Worm (Caenorhabditis elegans) whole organism, young adult: Measurements from ENCODE around the gene Y41C4A.21.

Experiments
- B0019.2 ChIP-seq: fragments of 200-800 bp; sonication (Bioruptor generic); conservative IDR thresholded peaks from 2 replicates; pipeline ENCODE4 v1.3.6; 2022; ENCODE audit warnings: missing genetic modification reagents, missing genetic modification characterization, missing compliant biosample characterization
- B0261.1 ChIP-seq: sonication (generic microtip); optimal IDR thresholded peaks from 2 replicates; lab custom pipeline; 2016; ENCODE audit warnings: mild to moderate bottlenecking, missing genetic modification characterization, moderate library complexity, missing compliant biosample characterization
- C06A6.2 ChIP-seq: fragments of 200-800 bp; sonication (Bioruptor generic); conservative IDR thresholded peaks from 2 replicates; pipeline ENCODE4 v1.3.6; 2022; ENCODE audit warnings: missing genetic modification characterization, missing compliant biosample characterization
- F10E7.11 ChIP-seq: sonication (generic microtip); optimal IDR thresholded peaks from 2 replicates; lab custom pipeline; 2017; ENCODE audit warnings: mild to moderate bottlenecking, missing genetic modification characterization, moderate library complexity, missing compliant biosample characterization
- F39B2.1 ChIP-seq: fragments of 200-800 bp; sonication (Bioruptor generic); IDR thresholded peaks from 2 replicates; pipeline ENCODE4 v1.3.6; 2022; ENCODE audit warnings: missing genetic modification reagents, missing genetic modification characterization, missing compliant biosample characterization
- F57A8.1 ChIP-seq: fragments of 200-800 bp; sonication (Bioruptor generic); optimal IDR thresholded peaks from 2 replicates; lab custom pipeline; 2018; ENCODE audit warnings: mild to moderate bottlenecking, missing genetic modification characterization, moderate library complexity, missing compliant biosample characterization
- F57C9.4 ChIP-seq: sonication (generic microtip); optimal IDR thresholded peaks from 2 replicates; lab custom pipeline; 2017; ENCODE audit warnings: mild to moderate bottlenecking, missing genetic modification characterization, missing compliant biosample characterization
- K11D2.4 ChIP-seq: fragments of 200-800 bp; sonication (Bioruptor generic); IDR thresholded peaks from 2 replicates; pipeline ENCODE4 v1.3.6; 2022; ENCODE audit warnings: missing genetic modification reagents, missing genetic modification characterization, missing compliant biosample characterization
- K12H6.12 ChIP-seq: fragments of 200-800 bp; sonication (Bioruptor generic); optimal IDR thresholded peaks from 2 replicates; lab custom pipeline; 2018; ENCODE audit warnings: mild to moderate bottlenecking, missing genetic modification characterization, missing compliant biosample characterization
- T07F8.4 ChIP-seq: sonication (generic microtip); optimal IDR thresholded peaks from 2 replicates; lab custom pipeline; 2016; ENCODE audit warnings: mild to moderate bottlenecking, missing genetic modification characterization, moderate library complexity, missing compliant biosample characterization
- Y79H2A.3 ChIP-seq: fragments of 200-800 bp; sonication (Bioruptor generic); conservative IDR thresholded peaks from 2 replicates; pipeline ENCODE4 v1.3.6; 2022; ENCODE audit warnings: missing genetic modification reagents, missing genetic modification characterization, missing compliant biosample characterization
- Y95B8A.8 ChIP-seq: fragments of 200-800 bp; sonication (Bioruptor generic); IDR thresholded peaks from 2 replicates; pipeline ENCODE4 v1.3.6; 2022; ENCODE audit warnings: missing genetic modification reagents, missing genetic modification characterization, missing compliant biosample characterization
- aptf-2 ChIP-seq: fragments of 200-800 bp; sonication (Bioruptor generic); conservative IDR thresholded peaks from 2 replicates; pipeline ENCODE4 v1.3.6; 2022; ENCODE audit warnings: missing genetic modification reagents, missing genetic modification characterization, missing compliant biosample characterization
- atf-7 ChIP-seq: sonication (generic microtip); optimal IDR thresholded peaks from 2 replicates; lab custom pipeline; 2017; ENCODE audit warnings: mild to moderate bottlenecking, missing genetic modification characterization, missing compliant biosample characterization
- cebp-1 ChIP-seq, 2 experiments: fragments of 200-800 bp in 1 of 2; sonication (Bioruptor generic) in 1 of 2; sonication (generic microtip) in 1 of 2; IDR thresholded peaks in 1 of 2; optimal IDR thresholded peaks in 1 of 2; 2 replicates each; pipeline versions ENCODE4 v1.3.6 to Lab custom; 2017 to 2022; ENCODE audit warnings: missing compliant biosample characterization in 2 of 2, missing genetic modification characterization in 2 of 2, mild to moderate bottlenecking in 1 of 2, missing genetic modification reagents in 1 of 2, moderate library complexity in 1 of 2
- cebp-2 ChIP-seq: fragments of 200-800 bp; sonication (Bioruptor generic); IDR thresholded peaks from 2 replicates; pipeline ENCODE4 v1.3.6; 2022; ENCODE audit warnings: missing genetic modification characterization, missing compliant biosample characterization
- ceh-58 ChIP-seq: fragments of 200-800 bp; sonication (Bioruptor generic); IDR thresholded peaks from 2 replicates; pipeline ENCODE4 v1.3.6; 2022; ENCODE audit warnings: missing genetic modification characterization, missing compliant biosample characterization
- egl-18 ChIP-seq: fragments of 200-800 bp; sonication (Bioruptor generic); IDR thresholded peaks from 2 replicates; pipeline ENCODE4 v1.3.6; 2022; ENCODE audit warnings: missing genetic modification reagents, missing genetic modification characterization, missing compliant biosample characterization
- hmg-1.2 ChIP-seq: fragments of 200-800 bp; sonication (Bioruptor generic); IDR thresholded peaks from 2 replicates; pipeline ENCODE4 v1.3.6; 2022; ENCODE audit warnings: missing genetic modification reagents, missing genetic modification characterization, missing compliant biosample characterization
- hrde-1 ChIP-seq: sonication (generic microtip); optimal IDR thresholded peaks from 2 replicates; lab custom pipeline; 2016; ENCODE audit warnings: missing genetic modification characterization, mild to moderate bottlenecking, missing compliant biosample characterization, moderate library complexity, missing genotype, missing genetic modification reagents, borderline replicate concordance
- lag-1 ChIP-seq: fragments of 200-800 bp; sonication (Bioruptor generic); IDR thresholded peaks from 2 replicates; pipeline ENCODE4 v1.3.6; 2022; ENCODE audit warnings: missing genetic modification reagents, missing genetic modification characterization, missing compliant biosample characterization
- lin-26 ChIP-seq: fragments of 200-800 bp; sonication (Bioruptor generic); IDR thresholded peaks from 2 replicates; pipeline ENCODE4 v1.3.6; 2022; ENCODE audit warnings: missing genetic modification reagents, missing genetic modification characterization, missing compliant biosample characterization
- lin-35 ChIP-seq, 3 experiments: fragments of 150-350 bp in 2 of 3; sonication (generic microtip) in 1 of 3; optimal IDR thresholded peaks; 2 replicates each; lab custom pipeline; 2014 to 2018; ENCODE audit warnings: missing biosample characterization in 3 of 3, missing genetic modification characterization in 3 of 3, missing genetic modification reagents in 3 of 3
- lin-40 ChIP-seq: sonication (generic microtip); optimal IDR thresholded peaks from 2 replicates; lab custom pipeline; 2016; ENCODE audit warnings: missing genetic modification characterization, mild to moderate bottlenecking, missing compliant biosample characterization, missing genotype, missing genetic modification reagents
- lir-1 ChIP-seq: fragments of 200-800 bp; sonication (Bioruptor generic); conservative IDR thresholded peaks from 2 replicates; pipeline ENCODE4 v1.3.6; 2022; ENCODE audit warnings: missing genetic modification reagents, missing genetic modification characterization, missing compliant biosample characterization
- madf-8 ChIP-seq: fragments of 200-800 bp; sonication (Bioruptor generic); conservative IDR thresholded peaks from 2 replicates; pipeline ENCODE4 v1.3.6; 2022; ENCODE audit warnings: missing genetic modification reagents, missing genetic modification characterization, missing compliant biosample characterization
- mcd-1 ChIP-seq: fragments of 200-800 bp; sonication (Bioruptor generic); IDR thresholded peaks from 2 replicates; pipeline ENCODE4 v1.3.6; 2022; ENCODE audit warnings: missing genetic modification reagents, missing genetic modification characterization, missing compliant biosample characterization
- mes-4 ChIP-seq: sonication (generic microtip); optimal IDR thresholded peaks from 2 replicates; lab custom pipeline; 2016; ENCODE audit warnings: missing genotype, missing genetic modification characterization, missing compliant biosample characterization
- nfyb-1 ChIP-seq: fragments of 200-800 bp; sonication (Bioruptor generic); IDR thresholded peaks from 2 replicates; pipeline ENCODE4 v1.3.6; 2022; ENCODE audit warnings: missing genetic modification reagents, missing genetic modification characterization, missing compliant biosample characterization
- nhr-179 ChIP-seq: sonication (generic microtip); optimal IDR thresholded peaks from 2 replicates; lab custom pipeline; 2016; ENCODE audit warnings: mild to moderate bottlenecking, missing genetic modification characterization, missing compliant biosample characterization
- nhr-80 ChIP-seq: sonication (generic microtip); optimal IDR thresholded peaks from 2 replicates; lab custom pipeline; 2016; ENCODE audit warnings: missing genetic modification characterization, missing compliant biosample characterization
- rec-8 ChIP-seq, 2 experiments: sonication (generic microtip); optimal IDR thresholded peaks; 2 replicates each; lab custom pipeline; 2016; ENCODE audit warnings: mild to moderate bottlenecking in 2 of 2, missing genetic modification characterization in 2 of 2, missing genetic modification reagents in 2 of 2, missing genotype in 2 of 2, missing biosample characterization in 1 of 2, missing compliant biosample characterization in 1 of 2, moderate library complexity in 1 of 2
- repo-1 ChIP-seq: sonication (generic microtip); optimal IDR thresholded peaks from 2 replicates; lab custom pipeline; 2017; ENCODE audit warnings: mild to moderate bottlenecking, missing genetic modification characterization, missing compliant biosample characterization
- sdz-38 ChIP-seq: sonication (generic microtip); optimal IDR thresholded peaks from 2 replicates; lab custom pipeline; 2016; ENCODE audit warnings: missing genotype, missing genetic modification characterization, missing compliant biosample characterization
- snpc-4 ChIP-seq, 5 experiments: fragments of 150-350 bp in 1 of 5; sonication (generic microtip) in 4 of 5; optimal IDR thresholded peaks; 2 replicates each; lab custom pipeline; 2014 to 2018; ENCODE audit warnings: missing genetic modification characterization in 5 of 5, missing biosample characterization in 3 of 5, antibody characterized with exemption in 2 of 5, mild to moderate bottlenecking in 2 of 5, missing compliant biosample characterization in 2 of 5, missing genotype in 2 of 5, moderate library complexity in 2 of 5, missing genetic modification reagents in 1 of 5
- somi-1 ChIP-seq: fragments of 200-800 bp; sonication (Bioruptor generic); optimal IDR thresholded peaks from 2 replicates; lab custom pipeline; 2018; ENCODE audit warnings: mild to moderate bottlenecking, missing genetic modification characterization, missing compliant biosample characterization
- zfh-2 ChIP-seq: fragments of 200-800 bp; sonication (Bioruptor generic); conservative IDR thresholded peaks from 2 replicates; pipeline ENCODE4 v1.3.6; 2022; ENCODE audit warnings: missing genetic modification reagents, missing genetic modification characterization, missing compliant biosample characterization
- zim-3 ChIP-seq: sonication (generic microtip); optimal IDR thresholded peaks from 2 replicates; lab custom pipeline; 2017; ENCODE audit warnings: mild to moderate bottlenecking, missing genetic modification characterization, moderate library complexity, missing compliant biosample characterization
- ztf-22 ChIP-seq: fragments of 200-800 bp; sonication (Bioruptor generic); optimal IDR thresholded peaks from 2 replicates; lab custom pipeline; 2018; ENCODE audit warnings: mild to moderate bottlenecking, missing genetic modification characterization, moderate library complexity, missing compliant biosample characterization
- ztf-26 ChIP-seq: sonication (generic microtip); optimal IDR thresholded peaks from 2 replicates; lab custom pipeline; 2017; ENCODE audit warnings: missing genetic modification characterization, missing compliant biosample characterization

Y41C4A.21 gene

DNA sequence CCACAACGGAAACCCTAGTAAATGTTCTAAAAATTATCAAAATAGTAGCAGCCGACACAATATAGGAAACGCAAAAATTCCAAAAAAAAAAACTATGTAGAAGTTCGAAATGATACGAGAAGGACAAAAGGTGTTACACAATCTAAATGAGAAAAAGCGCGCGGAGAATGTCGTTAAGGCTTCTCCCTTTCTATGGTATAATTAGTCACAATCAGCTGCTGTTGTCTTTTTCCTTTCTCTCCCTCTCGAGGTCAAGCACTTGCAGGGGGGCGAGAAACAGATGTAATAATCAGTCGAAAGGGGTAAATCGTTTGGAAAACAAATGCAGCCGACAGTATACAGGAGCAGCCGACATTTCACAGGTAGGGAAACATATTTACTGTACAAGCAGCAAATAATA lies 665 bp upstream of the Y41C4A.21 start:
- no peak for TF ChIP-seq egl-18
- no peak for TF ChIP-seq lir-1 (GFP tag; lab: Robert Waterston, UW)
- no peak for TF ChIP-seq F57C9.4 (tag; lab: Kevin White, UChicago)
- TF ChIP-seq zfh-2 = no peak
- TF ChIP-seq F10E7.11 (tag; lab: Kevin White, UChicago) = no peak
- TF ChIP-seq C06A6.2 = no peak
- TF ChIP-seq Y79H2A.3 (GFP tag; lab: Robert Waterston, UW) = no peak
- TF ChIP-seq rec-8 (tag; optimal IDR thresholded peaks at IDR 0.05; lab: Kevin White, UChicago) = no peak
- no peak for TF ChIP-seq cebp-2
- TF ChIP-seq hrde-1 (tag; lab: Kevin White, UChicago) = no peak
- no peak for TF ChIP-seq madf-8 (GFP tag; lab: Robert Waterston, UW)
- TF ChIP-seq F57A8.1 = no peak

DNA sequence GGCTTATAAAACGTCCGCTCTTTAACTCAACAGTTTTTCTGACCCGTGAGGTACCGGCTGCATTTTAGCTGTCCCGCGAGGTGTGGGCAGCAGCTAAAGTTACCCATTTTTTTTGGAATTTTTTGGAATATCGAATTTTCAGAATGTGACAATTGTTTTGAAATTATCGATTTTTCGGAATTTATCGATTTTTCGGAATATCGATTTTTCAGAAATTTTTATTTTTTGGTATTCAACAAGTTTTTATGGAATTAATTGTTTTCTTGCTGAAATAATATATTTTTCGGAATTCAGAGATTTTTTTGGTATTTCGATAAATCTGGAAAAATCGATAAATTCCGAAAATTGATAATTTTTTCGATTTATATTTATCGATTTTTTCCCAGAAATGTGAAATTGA lies 787 bp downstream of the Y41C4A.21 start:
- no peak for TF ChIP-seq repo-1
- TF ChIP-seq F39B2.1 (GFP tag; lab: Robert Waterston, UW) = no peak
- no peak for TF ChIP-seq somi-1 (GFP tag; lab: Kevin White, UChicago)
- no peak for TF ChIP-seq ztf-22 (GFP tag; lab: Kevin White, UChicago)
- TF ChIP-seq, all 124 proteins: peak for 0

ce11 chrIII:11737527-11737926 lies 5.4 kb downstream of the Y41C4A.21 start, which contains the start of gene sup-1:
Gene sup-1, minus strand, starts transcription at chrIII:11737627.
- TF ChIP-seq T07F8.4 (tag; lab: Kevin White, UChicago) = no peak
- TF ChIP-seq nfyb-1 = no peak
- no peak for TF ChIP-seq rec-8 (tag; optimal IDR thresholded peaks at IDR 0.05; lab: Kevin White, UChicago)
- TF ChIP-seq ceh-58 = no peak
- no peak for TF ChIP-seq nhr-179 (tag; lab: Kevin White, UChicago)

DNA sequence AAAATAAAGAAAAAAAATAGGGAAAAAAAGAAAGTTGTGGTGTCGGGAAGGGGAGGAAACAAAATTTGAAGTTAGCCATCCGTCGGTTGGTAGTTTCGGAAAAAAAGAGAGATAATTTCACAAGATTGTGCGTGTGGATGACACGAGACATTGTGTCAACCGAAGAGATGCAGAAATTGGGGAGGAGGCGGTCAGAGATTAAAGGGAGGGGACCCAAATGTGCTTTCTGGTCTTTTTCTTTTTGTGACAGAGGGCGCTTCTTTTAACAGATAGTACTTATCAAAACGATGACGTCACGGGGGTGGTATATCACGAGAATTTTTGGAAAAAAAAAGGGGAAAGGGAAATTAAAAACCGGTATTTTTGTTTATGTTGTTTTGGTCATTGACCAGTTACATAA lies 6.3 kb downstream of the Y41C4A.21 start:
- peak; percentile 42; the same call in 1 of the 2 replicates for TF ChIP-seq hmg-1.2
- TF ChIP-seq B0261.1 (tag; lab: Kevin White, UChicago) = no peak
- TF ChIP-seq aptf-2 = no peak
- peak; percentile 80 for TF ChIP-seq somi-1 (GFP tag; lab: Kevin White, UChicago)
- TF ChIP-seq ztf-26 (tag; lab: Kevin White, UChicago) = peak; percentile 65
- no peak for TF ChIP-seq Y95B8A.8 (GFP tag; lab: Robert Waterston, UW)
- no peak for TF ChIP-seq Y79H2A.3 (GFP tag; lab: Robert Waterston, UW)
- TF ChIP-seq cebp-1 (GFP tag; IDR thresholded peaks at IDR 0.05; lab: Robert Waterston, UW) = no peak
- TF ChIP-seq cebp-1 (tag; optimal IDR thresholded peaks at IDR 0.05; lab: Kevin White, UChicago) = peak; percentile 66
- no peak for TF ChIP-seq nhr-80
- peak; percentile 9; the same call in 1 of the 2 replicates for TF ChIP-seq mcd-1 (GFP tag; lab: Robert Waterston, UW)
- TF ChIP-seq rec-8 (tag; optimal IDR thresholded peaks at IDR 0.05; lab: Kevin White, UChicago) = no peak
- TF ChIP-seq lin-40 (tag; lab: Kevin White, UChicago) = peak; percentile 61
- TF ChIP-seq B0019.2 (GFP tag; lab: Robert Waterston, UW) = no peak
- TF ChIP-seq atf-7 (tag; lab: Kevin White, UChicago) = peak; percentile 32
- peak; percentile 63; the same call in 1 of the 2 replicates for TF ChIP-seq lin-26 (GFP tag; lab: Robert Waterston, UW)
- no peak for TF ChIP-seq sdz-38 (tag; lab: Kevin White, UChicago)
- peak; percentile 45 for TF ChIP-seq K12H6.12
- peak in 1 of 3 experiments; percentile 53 for TF ChIP-seq lin-35 (GFP tag; optimal IDR thresholded peaks at IDR 0.05; lab: Kevin White, UChicago)
- TF ChIP-seq snpc-4 (GFP tag; optimal IDR thresholded peaks at IDR 0.05; lab: Kevin White, UChicago) = no peak
- peak in 1 of 4 experiments; percentile 0 for TF ChIP-seq snpc-4 (tag; optimal IDR thresholded peaks at IDR 0.05; lab: Kevin White, UChicago)
- no peak; the same call in 1 of the 2 replicates for TF ChIP-seq K11D2.4 (GFP tag; lab: Robert Waterston, UW)
- TF ChIP-seq mes-4 (tag; lab: Kevin White, UChicago) = no peak
- TF ChIP-seq lag-1 (GFP tag; lab: Robert Waterston, UW) = no peak
- TF ChIP-seq C06A6.2 = 0 out of 2 replicates have a peak, but pooled peaks have one; percentile 22
- no peak for TF ChIP-seq ztf-22 (GFP tag; lab: Kevin White, UChicago)
- no peak for TF ChIP-seq zim-3 (tag; lab: Kevin White, UChicago)
